Worm (Caenorhabditis elegans): ENCODE results near the gene epg-3.

- no peak for TF ChIP-seq sptf-1 (tag; optimal IDR thresholded peaks at IDR 0.05)
- TF ChIP-seq flh-1 (GFP tag; optimal IDR thresholded peaks at IDR 0.05), result no peak
- TF ChIP-seq nhr-237 (tag; optimal IDR thresholded peaks at IDR 0.05), result no peak
- no peak for TF ChIP-seq ceh-39 (tag; optimal IDR thresholded peaks at IDR 0.05)
- no peak for TF ChIP-seq zip-8 (tag; optimal IDR thresholded peaks at IDR 0.05)
- TF ChIP-seq ceh-43 (GFP tag; optimal IDR thresholded peaks at IDR 0.05), result no peak
- TF ChIP-seq unc-62 (GFP tag; optimal IDR thresholded peaks at IDR 0.05), result no peak
- no peak for TF ChIP-seq cnd-1 (tag; optimal IDR thresholded peaks at IDR 0.05)
- TF ChIP-seq mep-1 (tag; optimal IDR thresholded peaks at IDR 0.05), result no peak
- TF ChIP-seq elt-3 (tag; optimal IDR thresholded peaks at IDR 0.05), result no peak
- no peak for TF ChIP-seq pha-4 (tag; optimal IDR thresholded peaks at IDR 0.05)
- no peak for TF ChIP-seq lin-32 (GFP tag; optimal IDR thresholded peaks at IDR 0.05)
These were observed 10.6 kb downstream of the epg-3 start for ce11 chrIII:12945072-12945471.

All from whole organism, mixed stage, embryonic.